Fruit fly (Drosophila melanogaster) whole organism, embryonic: ENCODE results near the gene CG31294.
A peak's percentile ranks its signal among the peaks of the same experiment; 100 is the strongest.

Source experiments
- Atf-2 ChIP-seq: fragments of 200-800 bp; sonication (Bioruptor generic); optimal IDR thresholded peaks from 2 replicates; lab custom pipeline; 2016; ENCODE audit warnings: missing biosample characterization, missing genetic modification characterization
- CG10209 ChIP-seq: fragments of 200-800 bp; sonication (Bioruptor generic); optimal IDR thresholded peaks from 3 replicates; lab custom pipeline; 2017; ENCODE audit warnings: missing biosample characterization, mild to moderate bottlenecking, missing genetic modification characterization, missing genetic modification reagents
- CG11723 ChIP-seq: fragments of 200-800 bp; sonication (Bioruptor generic); optimal IDR thresholded peaks from 2 replicates; lab custom pipeline; 2017; ENCODE audit warnings: missing biosample characterization, mild to moderate bottlenecking, missing genetic modification characterization
- CG12071 ChIP-seq: fragments of 200-800 bp; sonication (Bioruptor generic); optimal IDR thresholded peaks from 3 replicates; lab custom pipeline; 2018; ENCODE audit warnings: missing biosample characterization, mild to moderate bottlenecking, missing genetic modification characterization
- CG12104 ChIP-seq: fragments of 200-800 bp; sonication (Bioruptor generic); optimal IDR thresholded peaks from 3 replicates; lab custom pipeline; 2016; ENCODE audit warnings: missing biosample characterization, missing genetic modification characterization
- CG12219 ChIP-seq: fragments of 200-800 bp; sonication (Bioruptor generic); optimal IDR thresholded peaks from 3 replicates; lab custom pipeline; 2018; ENCODE audit warnings: missing biosample characterization, mild to moderate bottlenecking, missing genetic modification characterization
- CG12659 ChIP-seq: fragments of 200-800 bp; sonication (Bioruptor generic); optimal IDR thresholded peaks from 3 replicates; lab custom pipeline; 2017; ENCODE audit warnings: mild to moderate bottlenecking, missing biosample characterization, missing genetic modification reagents, missing genetic modification characterization
- CG14014 ChIP-seq: fragments of 200-800 bp; sonication (Bioruptor generic); IDR thresholded peaks from 2 replicates; pipeline ENCODE4 v1.3.6; 2022; ENCODE audit warnings: missing biosample characterization, missing genetic modification characterization
- CG16779 ChIP-seq: fragments of 200-800 bp; sonication (Bioruptor generic); IDR thresholded peaks from 2 replicates; pipeline ENCODE4 v1.3.6; 2022; ENCODE audit warnings: missing biosample characterization, missing genetic modification characterization
- CG17829 ChIP-seq: fragments of 200-800 bp; optimal IDR thresholded peaks from 2 replicates; lab custom pipeline; 2019; ENCODE audit warnings: missing biosample characterization, mild to moderate bottlenecking, missing genetic modification characterization, moderate library complexity
- CG17912 ChIP-seq: fragments of 200-800 bp; sonication (Bioruptor generic); optimal IDR thresholded peaks from 2 replicates; lab custom pipeline; 2018; ENCODE audit warnings: missing biosample characterization, mild to moderate bottlenecking, missing genetic modification characterization
- CG18262 ChIP-seq: fragments of 200-800 bp; optimal IDR thresholded peaks from 3 replicates; lab custom pipeline; 2019; ENCODE audit warnings: missing biosample characterization, mild to moderate bottlenecking, missing genetic modification characterization, moderate library complexity
- CG18764 ChIP-seq: fragments of 200-800 bp; sonication (Bioruptor generic); optimal IDR thresholded peaks from 3 replicates; lab custom pipeline; 2016; ENCODE audit warnings: missing biosample characterization, missing genetic modification characterization
- CG2199 ChIP-seq: fragments of 200-800 bp; sonication (Bioruptor generic); IDR thresholded peaks from 3 replicates; pipeline ENCODE4 v1.3.6; 2022; ENCODE audit warnings: missing biosample characterization, missing genetic modification characterization
- CG30431 ChIP-seq: fragments of 200-800 bp; sonication (Bioruptor generic); optimal IDR thresholded peaks from 2 replicates; lab custom pipeline; 2017; ENCODE audit warnings: missing biosample characterization, missing genetic modification characterization
- CG32767 ChIP-seq: fragments of 200-800 bp; sonication (Bioruptor generic); IDR thresholded peaks from 2 replicates; pipeline ENCODE4 v1.3.6; 2022; ENCODE audit warnings: missing biosample characterization, missing genetic modification characterization
- CG6254 ChIP-seq: fragments of 200-800 bp; sonication (Bioruptor generic); optimal IDR thresholded peaks from 3 replicates; lab custom pipeline; 2017; ENCODE audit warnings: mild to moderate bottlenecking, missing biosample characterization, missing genetic modification reagents, missing genetic modification characterization
- CG6272 ChIP-seq: fragments of 200-800 bp; sonication (Bioruptor generic); IDR thresholded peaks from 2 replicates; pipeline ENCODE4 v1.3.6; 2022; ENCODE audit warnings: missing biosample characterization, missing genetic modification characterization
- CG7271 ChIP-seq: fragments of 200-800 bp; sonication (Bioruptor generic); optimal IDR thresholded peaks from 2 replicates; lab custom pipeline; 2018; ENCODE audit warnings: missing biosample characterization, mild to moderate bottlenecking, missing genetic modification characterization, moderate library complexity
- CG7372 ChIP-seq: fragments of 200-800 bp; sonication (Bioruptor generic); IDR thresholded peaks from 2 replicates; pipeline ENCODE4 v1.3.6; 2022; ENCODE audit warnings: missing biosample characterization, missing genetic modification characterization
- CG7786 ChIP-seq: fragments of 200-800 bp; sonication (Bioruptor generic); optimal IDR thresholded peaks from 2 replicates; lab custom pipeline; 2016; ENCODE audit warnings: missing biosample characterization, missing genetic modification characterization
- CG7839 ChIP-seq: fragments of 200-800 bp; sonication (Bioruptor generic); optimal IDR thresholded peaks from 3 replicates; lab custom pipeline; 2018; ENCODE audit warnings: missing biosample characterization, mild to moderate bottlenecking, missing genetic modification characterization, moderate library complexity
- CG8089 ChIP-seq: fragments of 200-800 bp; sonication (Bioruptor generic); optimal IDR thresholded peaks from 3 replicates; lab custom pipeline; 2016; ENCODE audit warnings: missing biosample characterization, missing genetic modification characterization
- Dip2 ChIP-seq: fragments of 200-800 bp; sonication (Bioruptor generic); IDR thresholded peaks from 2 replicates; pipeline ENCODE4 v1.3.6; 2022; ENCODE audit warnings: missing biosample characterization, missing genetic modification characterization
- Dip3 ChIP-seq: fragments of 200-800 bp; sonication (Bioruptor generic); optimal IDR thresholded peaks from 3 replicates; lab custom pipeline; 2016; ENCODE audit warnings: missing biosample characterization, missing genetic modification characterization
- Ets97D ChIP-seq: fragments of 200-800 bp; sonication (Bioruptor generic); optimal IDR thresholded peaks from 3 replicates; lab custom pipeline; 2016; ENCODE audit warnings: missing biosample characterization, missing genetic modification characterization
- Fer1 ChIP-seq: fragments of 200-800 bp; sonication (Bioruptor generic); optimal IDR thresholded peaks from 2 replicates; lab custom pipeline; 2017; ENCODE audit warnings: missing biosample characterization, mild to moderate bottlenecking, missing genetic modification characterization
- Hey ChIP-seq: fragments of 200-800 bp; sonication (Bioruptor generic); optimal IDR thresholded peaks from 3 replicates; lab custom pipeline; 2018; ENCODE audit warnings: missing biosample characterization, mild to moderate bottlenecking, missing genetic modification characterization
- Hr3 ChIP-seq: fragments of 200-800 bp; sonication (Bioruptor generic); optimal IDR thresholded peaks from 3 replicates; lab custom pipeline; 2016; ENCODE audit warnings: missing biosample characterization, missing genetic modification characterization
- Myb ChIP-seq: fragments of 200-800 bp; sonication (Bioruptor generic); optimal IDR thresholded peaks from 2 replicates; lab custom pipeline; 2016; ENCODE audit warnings: missing biosample characterization, missing genetic modification characterization
- NFAT ChIP-seq: fragments of 200-800 bp; sonication (Bioruptor generic); IDR thresholded peaks from 2 replicates; pipeline ENCODE4 v1.3.6; 2022; ENCODE audit warnings: missing biosample characterization, missing genetic modification characterization
- Nf-YC ChIP-seq: fragments of 200-800 bp; optimal IDR thresholded peaks from 3 replicates; lab custom pipeline; 2019; ENCODE audit warnings: missing biosample characterization, mild to moderate bottlenecking, missing genetic modification characterization, moderate library complexity
- Vsx1 ChIP-seq: fragments of 200-800 bp; sonication (Bioruptor generic); optimal IDR thresholded peaks from 2 replicates; lab custom pipeline; 2017; ENCODE audit warnings: missing biosample characterization, mild to moderate bottlenecking, missing genetic modification characterization, missing genetic modification reagents
- abd-A ChIP-seq: fragments of 200-800 bp; sonication (Bioruptor generic); optimal IDR thresholded peaks from 3 replicates; lab custom pipeline; 2019; ENCODE audit warnings: missing biosample characterization, mild to moderate bottlenecking, missing genetic modification characterization, moderate library complexity
- ash1 ChIP-seq: fragments of 200-800 bp; sonication (Bioruptor generic); optimal IDR thresholded peaks from 2 replicates; lab custom pipeline; 2018; ENCODE audit warnings: missing biosample characterization, mild to moderate bottlenecking, missing genetic modification characterization
- corto ChIP-seq: fragments of 200-800 bp; sonication (Bioruptor generic); optimal IDR thresholded peaks from 2 replicates; lab custom pipeline; 2016; ENCODE audit warnings: missing biosample characterization, mild to moderate bottlenecking, missing genetic modification characterization, moderate library complexity
- dmrt99B ChIP-seq: fragments of 200-800 bp; sonication (Bioruptor generic); optimal IDR thresholded peaks from 2 replicates; lab custom pipeline; 2018; ENCODE audit warnings: missing biosample characterization, mild to moderate bottlenecking, missing genetic modification characterization, moderate library complexity
- emc ChIP-seq: fragments of 200-800 bp; sonication (Bioruptor generic); optimal IDR thresholded peaks from 2 replicates; lab custom pipeline; 2016; ENCODE audit warnings: missing biosample characterization, missing genetic modification characterization
- exex ChIP-seq: fragments of 200-800 bp; sonication (Bioruptor generic); optimal IDR thresholded peaks from 4 replicates; lab custom pipeline; 2018; ENCODE audit warnings: missing biosample characterization, mild to moderate bottlenecking, missing genetic modification characterization, moderate library complexity
- gce ChIP-seq: fragments of 200-800 bp; sonication (Bioruptor generic); IDR thresholded peaks from 3 replicates; pipeline ENCODE4 v1.3.6; 2022; ENCODE audit warnings: missing biosample characterization, missing genetic modification characterization
- gro ChIP-seq: fragments of 200-800 bp; sonication (Bioruptor generic); optimal IDR thresholded peaks from 2 replicates; lab custom pipeline; 2016; ENCODE audit warnings: missing biosample characterization, missing genetic modification characterization
- ham ChIP-seq: fragments of 200-800 bp; sonication (Bioruptor generic); IDR thresholded peaks from 2 replicates; pipeline ENCODE4 v1.3.6; 2022; ENCODE audit warnings: missing biosample characterization, missing genetic modification characterization
- ind ChIP-seq: fragments of 200-800 bp; sonication (Bioruptor generic); optimal IDR thresholded peaks from 3 replicates; lab custom pipeline; 2016; ENCODE audit warnings: missing biosample characterization, missing genetic modification characterization
- kah ChIP-seq: fragments of 200-800 bp; sonication (Bioruptor generic); optimal IDR thresholded peaks from 2 replicates; lab custom pipeline; 2018; ENCODE audit warnings: missing biosample characterization, mild to moderate bottlenecking, missing genetic modification characterization
- klu ChIP-seq: fragments of 200-800 bp; sonication (Bioruptor generic); IDR thresholded peaks from 2 replicates; pipeline ENCODE4 v1.3.6; 2022; ENCODE audit warnings: missing biosample characterization, missing genetic modification characterization
- lab ChIP-seq: fragments of 200-800 bp; sonication (Bioruptor generic); optimal IDR thresholded peaks from 3 replicates; lab custom pipeline; 2017; ENCODE audit warnings: missing biosample characterization, missing genetic modification characterization, mild to moderate bottlenecking, moderate library complexity, missing genetic modification reagents
- lov ChIP-seq, 2 experiments: fragments of 200-800 bp in 1 of 2; fragments of >200 bp in 1 of 2; sonication (Bioruptor generic) in 1 of 2; IDR thresholded peaks in 1 of 2; optimal IDR thresholded peaks in 1 of 2; 2 replicates in 1 of 2; 3 replicates in 1 of 2; pipeline versions ENCODE4 v1.3.6 to Lab custom; 2017 to 2022; ENCODE audit warnings: missing biosample characterization in 1 of 2, missing genetic modification characterization in 1 of 2
- pzg ChIP-seq: fragments of 200-800 bp; sonication (Bioruptor generic); optimal IDR thresholded peaks from 3 replicates; lab custom pipeline; 2018; ENCODE audit warnings: missing biosample characterization, mild to moderate bottlenecking, missing genetic modification characterization, moderate library complexity
- ro ChIP-seq: fragments of 200-800 bp; sonication (Bioruptor generic); IDR thresholded peaks from 2 replicates; pipeline ENCODE4 v1.3.6; 2022; ENCODE audit warnings: missing biosample characterization, missing genetic modification characterization
- sr ChIP-seq: fragments of 200-800 bp; sonication (Bioruptor generic); IDR thresholded peaks from 3 replicates; pipeline ENCODE4 v1.3.6; 2022; ENCODE audit warnings: missing biosample characterization, missing genetic modification characterization
- vvl ChIP-seq: fragments of 200-800 bp; sonication (Bioruptor generic); IDR thresholded peaks from 2 replicates; pipeline ENCODE4 v1.3.6; 2022; ENCODE audit warnings: missing biosample characterization, missing genetic modification characterization

Gene CG31294

DNA sequence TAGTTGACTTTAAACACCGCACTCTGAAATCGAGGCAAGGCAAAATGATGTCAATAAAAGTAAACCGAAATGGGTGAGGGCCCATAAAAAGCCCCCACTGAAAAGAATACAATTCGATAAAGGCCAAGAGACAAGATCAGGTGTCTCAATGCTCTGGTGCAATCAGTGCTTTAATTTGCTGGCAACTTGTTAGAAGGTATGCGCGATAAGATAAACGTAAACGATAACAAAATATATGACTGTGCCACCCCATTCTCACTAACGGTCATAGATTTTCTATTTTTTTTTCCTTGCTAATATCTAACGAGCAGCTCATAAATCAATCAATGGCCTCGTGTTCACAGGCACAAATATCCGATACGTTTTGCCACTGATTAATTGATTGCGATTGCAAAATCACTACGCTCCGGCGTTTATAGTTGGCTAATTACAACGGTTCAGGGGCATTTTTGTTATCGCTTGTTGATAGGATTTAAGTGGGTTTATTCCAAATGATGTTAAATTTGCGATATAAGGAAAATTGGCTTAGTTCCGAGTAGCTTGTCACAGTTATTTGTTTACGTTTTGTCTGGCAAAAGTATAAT is 19.8 kb downstream of the CG31294 start:
- TF ChIP-seq Vsx1 (GFP tag; lab: Kevin White, UChicago) (peak; percentile 79), CG7271 (no peak), CG12219 (GFP tag; lab: Kevin White, UChicago) (no peak), CG7786 (GFP tag; lab: Kevin White, UChicago) (no peak), CG7839 (no peak), Ets97D (GFP tag; lab: Kevin White, UChicago) (no peak), CG6272 (GFP tag; lab: Robert Waterston, UW) (no peak), ham (GFP tag; lab: Robert Waterston, UW) (no peak), CG10209 (no peak), CG2199 (GFP tag; lab: Robert Waterston, UW) (no peak), Dip3 (no peak), sr (GFP tag; lab: Robert Waterston, UW) (no peak), klu (GFP tag; lab: Robert Waterston, UW) (no peak), Nf-YC (tag; lab: Kevin White, UChicago) (no peak), CG8089 (GFP tag; lab: Kevin White, UChicago) (no peak), CG18764 (GFP tag; lab: Kevin White, UChicago) (no peak), CG6254 (no peak), vvl (GFP tag; lab: Robert Waterston, UW) (no peak), ash1 (GFP tag; lab: Kevin White, UChicago) (no peak), gro (peak; percentile 66), Hey (tag; lab: Kevin White, UChicago) (peak; percentile 6), kah (GFP tag; lab: Kevin White, UChicago) (no peak), lov (optimal IDR thresholded peaks at IDR 0.05; lab: Kevin White, UChicago) (no peak), lov (GFP tag; IDR thresholded peaks at IDR 0.05; lab: Robert Waterston, UW) (no peak), Dip2 (GFP tag; lab: Robert Waterston, UW) (no peak), Hr3 (GFP tag; lab: Kevin White, UChicago) (no peak), dmrt99B (tag; lab: Kevin White, UChicago) (no peak), Myb (no peak), CG18262 (tag; lab: Kevin White, UChicago) (no peak), CG16779 (no peak), CG17829 (tag; lab: Kevin White, UChicago) (no peak), CG30431 (no peak), abd-A (tag; lab: Kevin White, UChicago) (no peak), NFAT (no peak), CG12071 (peak; percentile 9), ind (GFP tag; lab: Kevin White, UChicago) (no peak), CG12104 (no peak), CG7372 (no peak), corto (GFP tag; lab: Kevin White, UChicago) (no peak), exex (tag; lab: Kevin White, UChicago) (peak; percentile 98), CG14014 (GFP tag; lab: Robert Waterston, UW) (no peak), pzg (no peak), CG12659 (GFP tag; lab: Kevin White, UChicago) (no peak), CG17912 (GFP tag; lab: Kevin White, UChicago) (no peak), CG11723 (GFP tag; lab: Kevin White, UChicago) (no peak), ro (no peak), Atf-2 (GFP tag; lab: Kevin White, UChicago) (no peak), lab (GFP tag; lab: Kevin White, UChicago) (peak; percentile 75), Fer1 (GFP tag; lab: Kevin White, UChicago) (no peak), gce (GFP tag; lab: Robert Waterston, UW) (no peak), emc (no peak), CG32767 (GFP tag; lab: Robert Waterston, UW) (no peak)
